Worm (Caenorhabditis elegans): Measurements from ENCODE around the gene srlf-24.

srlf-24 gene

DNA sequence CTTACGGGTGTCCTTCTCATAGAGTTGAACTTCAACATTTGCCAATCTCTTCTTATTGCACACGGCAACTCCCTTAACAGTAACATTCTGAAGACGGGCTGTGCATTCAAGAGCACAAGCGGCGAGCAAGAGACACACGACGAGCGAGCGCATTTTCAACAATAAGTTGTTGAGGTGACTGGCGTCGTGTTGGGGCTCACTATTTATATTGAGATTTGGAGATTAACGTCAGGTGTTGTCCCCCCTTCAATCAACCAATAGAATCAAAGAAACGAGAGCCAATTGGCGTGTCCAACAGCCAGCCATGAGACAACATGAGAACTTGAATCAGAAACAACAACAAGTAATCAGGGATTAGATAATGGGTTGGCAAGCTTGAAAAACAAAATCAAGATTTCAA is 41.7 kb downstream of the srlf-24 start, which contains the start of gene ttr-16 (continued):
- TF ChIP-seq R02D3.7 (tag; optimal IDR thresholded peaks at IDR 0.05), result no peak
- TF ChIP-seq nhr-25 (tag; optimal IDR thresholded peaks at IDR 0.05), result no peak
- TF ChIP-seq lin-11 (tag; optimal IDR thresholded peaks at IDR 0.05), result no peak
- TF ChIP-seq lsy-2 (tag; optimal IDR thresholded peaks at IDR 0.05), result peak in 1 of 2 experiments; percentile 49
- TF ChIP-seq skn-1 (tag; optimal IDR thresholded peaks at IDR 0.05), result no peak
- TF ChIP-seq ztf-4 (tag; optimal IDR thresholded peaks at IDR 0.05), result no peak
- no peak for TF ChIP-seq nhr-77 (tag; optimal IDR thresholded peaks at IDR 0.05)
- peak; percentile 20 for TF ChIP-seq F13H6.1 (tag; optimal IDR thresholded peaks at IDR 0.05)
- no peak for TF ChIP-seq nhr-10 (tag; optimal IDR thresholded peaks at IDR 0.05)
- TF ChIP-seq gmeb-1 (tag; optimal IDR thresholded peaks at IDR 0.05), result no peak
- TF ChIP-seq nhr-23 (tag; optimal IDR thresholded peaks at IDR 0.05), result no peak
- no peak for TF ChIP-seq unc-62 (GFP tag; optimal IDR thresholded peaks at IDR 0.05)
- TF ChIP-seq nhr-129 (tag; optimal IDR thresholded peaks at IDR 0.05), result peak; percentile 64
- TF ChIP-seq mdl-1 (tag; optimal IDR thresholded peaks at IDR 0.05), result no peak
- TF ChIP-seq nhr-21 (tag; optimal IDR thresholded peaks at IDR 0.05), result no peak
- no peak for TF ChIP-seq blmp-1 (tag; optimal IDR thresholded peaks at IDR 0.05; ENCODE audit: insufficient read depth)
- no peak for TF ChIP-seq elt-1 (tag; optimal IDR thresholded peaks at IDR 0.05)
- no peak for TF ChIP-seq ceh-82 (tag; optimal IDR thresholded peaks at IDR 0.05)
- TF ChIP-seq lin-13 (GFP tag; optimal IDR thresholded peaks at IDR 0.05), result no peak

DNA sequence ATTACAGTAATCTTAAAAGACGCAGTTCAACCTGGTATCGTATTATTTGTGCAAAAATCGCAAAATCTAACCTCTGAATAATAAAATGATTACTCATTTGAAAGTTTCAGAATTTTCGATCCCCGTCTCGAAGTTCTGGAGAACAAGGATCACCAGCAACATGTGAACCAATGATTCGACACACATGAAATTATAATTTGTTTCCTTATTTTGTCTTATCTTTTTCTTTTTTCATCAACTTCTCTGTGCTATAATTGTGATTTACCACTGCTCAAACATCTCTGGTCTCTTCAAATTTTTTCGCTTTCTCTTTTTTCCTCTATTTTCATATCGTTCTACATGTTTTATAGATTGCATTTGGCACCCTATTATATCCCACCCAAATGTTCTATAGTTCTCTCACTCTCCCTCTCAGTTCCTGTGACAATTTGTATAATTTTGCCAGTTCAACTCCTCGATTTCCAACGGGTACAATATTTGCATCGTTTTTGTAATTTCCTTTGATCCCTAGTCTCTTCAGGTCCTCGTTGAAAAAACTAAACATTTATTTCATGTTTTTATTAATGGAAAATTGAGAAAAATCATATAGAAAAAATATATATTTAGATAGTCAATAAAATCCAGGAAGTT is 42.5 kb downstream of the srlf-24 start:
- TF ChIP-seq lsy-2 (tag; optimal IDR thresholded peaks at IDR 0.05) (peak in 1 of 2 experiments; percentile 58), elt-3 (tag; optimal IDR thresholded peaks at IDR 0.05) (no peak)

All from whole organism, L2 larva.